Fruit fly (Drosophila melanogaster): ENCODE data around the gene Chsy.

The Chsy gene

dm6 chrX:15593477-15594229 lies at the start of gene Chsy (continued):
- no peak for TF ChIP-seq MTF-1 (GFP tag; optimal IDR thresholded peaks at IDR 0.05; ENCODE audit: borderline replicate concordance)
- TF ChIP-seq mld (GFP tag; IDR thresholded peaks at IDR 0.05; ENCODE audit: partially characterized antibody) = no peak
- TF ChIP-seq Neu2 (GFP tag; optimal IDR thresholded peaks at IDR 0.05; ENCODE audit: borderline replicate concordance) = no peak
- no peak for TF ChIP-seq lbe (GFP tag; optimal IDR thresholded peaks at IDR 0.05)
- TF ChIP-seq Oli (tag; optimal IDR thresholded peaks at IDR 0.05) = no peak
- peak; percentile 12 for TF ChIP-seq phol (tag; optimal IDR thresholded peaks at IDR 0.05)
- TF ChIP-seq CG11560 (tag; IDR thresholded peaks at IDR 0.05) = no peak
- no peak for TF ChIP-seq CG10366 (GFP tag; IDR thresholded peaks at IDR 0.05)
- TF ChIP-seq otp (GFP tag; IDR thresholded peaks at IDR 0.05) = no peak
- TF ChIP-seq Asciz (GFP tag; optimal IDR thresholded peaks at IDR 0.05) = no peak
- TF ChIP-seq dimm (GFP tag; IDR thresholded peaks at IDR 0.05) = no peak
- no peak for TF ChIP-seq CG3065 (GFP tag; optimal IDR thresholded peaks at IDR 0.05)
- TF ChIP-seq CG7963 (GFP tag; IDR thresholded peaks at IDR 0.05; ENCODE audit: partially characterized antibody) = no peak
- TF ChIP-seq Dp (GFP tag; optimal IDR thresholded peaks at IDR 0.05) = no peak
- no peak for TF ChIP-seq CG14441 (GFP tag; IDR thresholded peaks at IDR 0.05)
- no peak for TF ChIP-seq CG32772 (GFP tag; IDR thresholded peaks at IDR 0.05)
- no peak for TF ChIP-seq esg (GFP tag; conservative IDR thresholded peaks at IDR 0.05)
- TF ChIP-seq wdn (GFP tag; IDR thresholded peaks at IDR 0.05) = no peak
- TF ChIP-seq CoRest (tag; optimal IDR thresholded peaks at IDR 0.05) = peak; percentile 44
- TF ChIP-seq gro (GFP tag; optimal IDR thresholded peaks at IDR 0.05) = no peak
- no peak for TF ChIP-seq Hey (tag; optimal IDR thresholded peaks at IDR 0.05)
- peak; percentile 22; the same call in 1 of the 2 replicates for TF ChIP-seq ranshi (GFP tag; IDR thresholded peaks at IDR 0.05)
- no peak for TF ChIP-seq pho (GFP tag; optimal IDR thresholded peaks at IDR 0.05)
- no peak for TF ChIP-seq hkb (optimal IDR thresholded peaks at IDR 0.05)
- TF ChIP-seq hkb (GFP tag; IDR thresholded peaks at IDR 0.05) = no peak
- TF ChIP-seq MBD-R2 (GFP tag; IDR thresholded peaks at IDR 0.05) = no peak
- no peak for TF ChIP-seq Mrtf (GFP tag; IDR thresholded peaks at IDR 0.05)
- TF ChIP-seq Stat92E (GFP tag; optimal IDR thresholded peaks at IDR 0.05) = no peak
- TF ChIP-seq GATAe (GFP tag; conservative IDR thresholded peaks at IDR 0.05) = no peak
- peak in 1 of 2 experiments; percentile 17 for TF ChIP-seq bsh (GFP tag; optimal IDR thresholded peaks at IDR 0.05)
- no peak for TF ChIP-seq exex (tag; optimal IDR thresholded peaks at IDR 0.05)
- TF ChIP-seq br (optimal IDR thresholded peaks at IDR 0.05) = no peak
- no peak for TF ChIP-seq CG33213 (GFP tag; optimal IDR thresholded peaks at IDR 0.05)
- peak; percentile 80 for TF ChIP-seq row (GFP tag; IDR thresholded peaks at IDR 0.05)
- TF ChIP-seq HmgZ (tag; optimal IDR thresholded peaks at IDR 0.05) = no peak
- TF ChIP-seq CG11093 (GFP tag; IDR thresholded peaks at IDR 0.05) = no peak
- TF ChIP-seq bigmax (GFP tag; optimal IDR thresholded peaks at IDR 0.05) = no peak
- TF ChIP-seq E2f1 (GFP tag; IDR thresholded peaks at IDR 0.05) = no peak
- TF ChIP-seq gsb-n (tag; optimal IDR thresholded peaks at IDR 0.05) = no peak
- TF ChIP-seq CG14050 (GFP tag; IDR thresholded peaks at IDR 0.05) = no peak
- no peak for TF ChIP-seq CG2889 (GFP tag; IDR thresholded peaks at IDR 0.05)
- TF ChIP-seq CG12391 (tag; optimal IDR thresholded peaks at IDR 0.05) = peak; percentile 31
- no peak for TF ChIP-seq Dad (GFP tag; optimal IDR thresholded peaks at IDR 0.05)
- TF ChIP-seq Dek (tag; optimal IDR thresholded peaks at IDR 0.05) = no peak
- TF ChIP-seq CG3847 (GFP tag; IDR thresholded peaks at IDR 0.05) = no peak
- no peak for TF ChIP-seq dpn (GFP tag; optimal IDR thresholded peaks at IDR 0.05)
- TF ChIP-seq ken (GFP tag; IDR thresholded peaks at IDR 0.05) = no peak
- no peak for TF ChIP-seq Pdp1 (GFP tag; optimal IDR thresholded peaks at IDR 0.05)
- no peak for TF ChIP-seq zen (tag; optimal IDR thresholded peaks at IDR 0.05)
- TF ChIP-seq CG17912 (GFP tag; optimal IDR thresholded peaks at IDR 0.05) = no peak
- TF ChIP-seq CTCF (GFP tag; optimal IDR thresholded peaks at IDR 0.05) = no peak

All from whole organism, embryonic.